Worm (Caenorhabditis elegans): ENCODE results near the gene R10D12.7.
A peak's percentile ranks its signal among the peaks of the same experiment; 100 is the strongest.

Gene R10D12.7

ce11 chrV:13935423-13935822 lies 14.4 kb upstream of the R10D12.7 start:
- no peak for TF ChIP-seq nhr-90 (tag; optimal IDR thresholded peaks at IDR 0.05; ENCODE audit: poor library complexity)
- TF ChIP-seq elt-3 (tag; optimal IDR thresholded peaks at IDR 0.05): peak in 5 of 6 experiments; percentile 25 to 93 (median 82)
- TF ChIP-seq aha-1 (tag; optimal IDR thresholded peaks at IDR 0.05): no peak
- peak; percentile 41 for TF ChIP-seq blmp-1 (tag; optimal IDR thresholded peaks at IDR 0.05)
- peak in 1 of 2 experiments; percentile 2 for TF ChIP-seq lsy-2 (tag; optimal IDR thresholded peaks at IDR 0.05)

DNA sequence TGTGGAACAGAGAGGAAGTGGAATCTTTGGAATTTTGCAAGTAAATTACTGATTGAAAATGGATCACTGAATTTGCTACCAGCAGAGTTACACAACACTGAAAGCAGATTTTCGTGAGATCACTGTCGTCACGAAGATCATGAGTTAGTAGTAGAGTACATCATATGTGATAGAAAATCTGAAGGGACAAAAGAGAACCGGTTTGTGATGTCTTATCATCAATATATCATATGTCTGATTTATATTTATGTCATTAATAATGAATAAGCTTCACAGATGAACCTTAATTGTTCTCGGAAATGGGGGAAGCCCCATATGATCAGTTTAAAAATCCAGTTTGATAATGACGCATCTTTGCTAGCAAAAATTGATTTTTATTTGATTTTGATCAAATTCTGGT lies 13.8 kb upstream of the R10D12.7 start:
- TF ChIP-seq C34B4.2 (tag; optimal IDR thresholded peaks at IDR 0.05) (no peak), ceh-63 (GFP tag; optimal IDR thresholded peaks at IDR 0.05) (no peak), nhr-20 (tag; optimal IDR thresholded peaks at IDR 0.05) (peak; percentile 2), C04F5.9 (tag; optimal IDR thresholded peaks at IDR 0.05) (no peak), nhr-85 (tag) (peak; percentile 77), lin-35 (GFP tag; optimal IDR thresholded peaks at IDR 0.05) (peak in 1 of 2 experiments; percentile 11), snu-23 (GFP tag; optimal IDR thresholded peaks at IDR 0.05) (no peak), elt-2 (tag; optimal IDR thresholded peaks at IDR 0.05) (no peak), hlh-17 (GFP tag; optimal IDR thresholded peaks at IDR 0.05; ENCODE audit: borderline replicate concordance) (no peak), unc-86 (tag; optimal IDR thresholded peaks at IDR 0.05) (no peak), grh-1 (GFP tag; IDR thresholded peaks at IDR 0.05) (peak; percentile 63), efl-1 (optimal IDR thresholded peaks at IDR 0.05) (no peak), efl-1 (GFP tag; optimal IDR thresholded peaks at IDR 0.05 in 1 of 2) (no peak), pag-3 (tag; optimal IDR thresholded peaks at IDR 0.05; ENCODE audit: borderline replicate concordance, insufficient read depth) (no peak), ceh-90 (tag; optimal IDR thresholded peaks at IDR 0.05) (no peak), ces-1 (GFP tag; optimal IDR thresholded peaks at IDR 0.05) (no peak), nhr-19 (GFP tag; conservative IDR thresholded peaks at IDR 0.05) (no peak), nhr-71 (tag; optimal IDR thresholded peaks at IDR 0.05) (peak; percentile 1), blmp-1 (tag; optimal IDR thresholded peaks at IDR 0.05) (peak; percentile 19), elt-3 (tag; optimal IDR thresholded peaks at IDR 0.05) (peak in 2 of 6 experiments; percentile 25 to 31)

ce11 chrV:13936850-13937249 lies 13.0 kb upstream of the R10D12.7 start, which contains the start of gene srw-145:
srw-145 (plus strand) TSS chrV:13937150.
- peak; percentile 48 for TF ChIP-seq nhr-71 (tag; optimal IDR thresholded peaks at IDR 0.05)
- no peak for TF ChIP-seq nhr-237 (tag; optimal IDR thresholded peaks at IDR 0.05)
- TF ChIP-seq tlp-1 (tag; optimal IDR thresholded peaks at IDR 0.05): no peak
- no peak for TF ChIP-seq tbx-2 (tag; optimal IDR thresholded peaks at IDR 0.05)
- TF ChIP-seq pag-3 (tag; optimal IDR thresholded peaks at IDR 0.05; ENCODE audit: borderline replicate concordance, insufficient read depth): no peak
- TF ChIP-seq fkh-8 (tag; optimal IDR thresholded peaks at IDR 0.05): peak; percentile 45
- peak; percentile 44 for TF ChIP-seq nhr-47 (tag; optimal IDR thresholded peaks at IDR 0.05)
- peak; percentile 31 for TF ChIP-seq nhr-11 (tag; optimal IDR thresholded peaks at IDR 0.05)

DNA sequence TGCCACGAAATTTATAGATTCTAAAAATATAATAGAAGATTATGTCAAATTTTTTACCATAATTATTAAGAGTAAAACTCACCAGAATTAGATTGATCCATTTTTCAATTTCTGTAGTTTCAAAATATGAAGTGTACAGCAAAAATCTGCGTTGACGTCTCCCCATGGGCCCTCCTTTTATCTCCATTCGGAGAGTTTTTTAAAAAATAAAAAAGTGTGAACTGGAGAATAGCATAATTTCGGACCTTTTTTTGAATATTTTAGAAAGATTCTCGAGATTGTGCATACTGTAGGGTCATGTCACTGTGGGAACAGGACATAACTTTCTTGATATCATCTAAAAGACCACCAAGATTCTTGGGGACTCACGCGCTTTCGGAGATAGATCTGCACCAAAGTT lies 7.8 kb upstream of the R10D12.7 start, which contains the start of gene dpr-1:
Gene dpr-1, minus strand, starts transcription at position 101 of the 400 bp plus-strand sequence.
- TF ChIP-seq zag-1 (tag; optimal IDR thresholded peaks at IDR 0.05): no peak
- TF ChIP-seq ztf-4 (tag; optimal IDR thresholded peaks at IDR 0.05): no peak
- no peak for TF ChIP-seq efl-3 (GFP tag; optimal IDR thresholded peaks at IDR 0.05)
- no peak for TF ChIP-seq swsn-7 (tag; optimal IDR thresholded peaks at IDR 0.05)
- no peak for TF ChIP-seq mep-1 (tag; optimal IDR thresholded peaks at IDR 0.05)
- no peak for TF ChIP-seq pqm-1 (tag; optimal IDR thresholded peaks at IDR 0.05)
- no peak for TF ChIP-seq nhr-11 (tag; optimal IDR thresholded peaks at IDR 0.05)
- TF ChIP-seq vab-15 (tag; optimal IDR thresholded peaks at IDR 0.05): no peak
- no peak for TF ChIP-seq ztf-11 (tag; optimal IDR thresholded peaks at IDR 0.05)
- TF ChIP-seq jun-1 (tag; optimal IDR thresholded peaks at IDR 0.05): no peak
- no peak for TF ChIP-seq nhr-85 (tag)
- TF ChIP-seq hlh-17 (GFP tag; optimal IDR thresholded peaks at IDR 0.05; ENCODE audit: borderline replicate concordance): no peak
- no peak for TF ChIP-seq unc-30 (tag; optimal IDR thresholded peaks at IDR 0.05)
- no peak for TF ChIP-seq snpc-4 (tag; optimal IDR thresholded peaks at IDR 0.05)
- no peak for TF ChIP-seq elt-3 (tag; optimal IDR thresholded peaks at IDR 0.05)
- no peak for TF ChIP-seq ceh-63 (GFP tag; optimal IDR thresholded peaks at IDR 0.05)
- TF ChIP-seq egl-27 (tag; optimal IDR thresholded peaks at IDR 0.05): no peak
- TF ChIP-seq nhr-12 (tag; optimal IDR thresholded peaks at IDR 0.05): no peak
- no peak for TF ChIP-seq ets-5 (GFP tag; IDR thresholded peaks at IDR 0.05)
- TF ChIP-seq zip-4 (GFP tag; optimal IDR thresholded peaks at IDR 0.05): no peak

All from whole organism, L1 larva.